Worm (Caenorhabditis elegans) whole organism, mixed stage, embryonic: ENCODE data around the gene W02D7.12.

Experiments
- M03D4.4 ChIP-seq: sonication (generic microtip); optimal IDR thresholded peaks from 2 replicates; lab custom pipeline; 2017; ENCODE audit warnings: mild to moderate bottlenecking, missing genetic modification characterization, missing compliant biosample characterization
- bed-3 ChIP-seq: fragments of 200-800 bp; sonication (Bioruptor generic); optimal IDR thresholded peaks from 3 replicates; lab custom pipeline; 2018; ENCODE audit warnings: mild to moderate bottlenecking, missing genetic modification characterization, moderate library complexity, missing compliant biosample characterization
- blmp-1 ChIP-seq: fragments of 150-350 bp; optimal IDR thresholded peaks from 2 replicates; lab custom pipeline; 2014; ENCODE audit warnings: missing biosample characterization, missing genetic modification characterization
- ceh-39 ChIP-seq: fragments of 150-350 bp; optimal IDR thresholded peaks from 2 replicates; lab custom pipeline; 2014; ENCODE audit warnings: missing biosample characterization, missing genetic modification characterization
- ceh-43 ChIP-seq: fragments of 200-800 bp; sonication (Bioruptor generic); optimal IDR thresholded peaks from 2 replicates; lab custom pipeline; 2018; ENCODE audit warnings: mild to moderate bottlenecking, missing genetic modification characterization, moderate library complexity, missing compliant biosample characterization
- ceh-83 ChIP-seq: fragments of 200-800 bp; sonication (Bioruptor generic); optimal IDR thresholded peaks from 2 replicates; lab custom pipeline; 2018; ENCODE audit warnings: mild to moderate bottlenecking, missing genetic modification characterization, missing compliant biosample characterization
- ces-1 ChIP-seq: fragments of 150-350 bp; optimal IDR thresholded peaks from 2 replicates; lab custom pipeline; 2014; ENCODE audit warnings: missing biosample characterization, missing genetic modification reagents, missing genetic modification characterization
- cnd-1 ChIP-seq: fragments of 200-800 bp; sonication (Bioruptor generic); optimal IDR thresholded peaks from 2 replicates; lab custom pipeline; 2018; ENCODE audit warnings: mild to moderate bottlenecking, missing genetic modification characterization, missing compliant biosample characterization
- drap-1 ChIP-seq: fragments of 200-800 bp; sonication (Bioruptor generic); optimal IDR thresholded peaks from 3 replicates; lab custom pipeline; 2018; ENCODE audit warnings: mild to moderate bottlenecking, missing genetic modification characterization, missing compliant biosample characterization
- elt-1 ChIP-seq: sonication (generic microtip); optimal IDR thresholded peaks from 2 replicates; lab custom pipeline; 2017; ENCODE audit warnings: missing genetic modification characterization, mild to moderate bottlenecking, missing compliant biosample characterization, antibody characterized with exemption, moderate library complexity, borderline replicate concordance; ENCODE audit not compliant: insufficient read depth
- elt-3 ChIP-seq: fragments of 150-350 bp; optimal IDR thresholded peaks from 2 replicates; lab custom pipeline; 2014; ENCODE audit warnings: missing biosample characterization, missing genetic modification characterization
- flh-1 ChIP-seq: fragments of 200-800 bp; sonication (Bioruptor generic); optimal IDR thresholded peaks from 2 replicates; lab custom pipeline; 2018; ENCODE audit warnings: mild to moderate bottlenecking, missing genetic modification characterization, moderate library complexity, missing compliant biosample characterization
- ham-2 ChIP-seq: fragments of 200-800 bp; sonication (Bioruptor generic); optimal IDR thresholded peaks from 2 replicates; lab custom pipeline; 2018; ENCODE audit warnings: mild to moderate bottlenecking, missing genetic modification characterization, missing compliant biosample characterization
- hlh-1 ChIP-seq: fragments of 150-350 bp; optimal IDR thresholded peaks from 2 replicates; lab custom pipeline; 2014; ENCODE audit warnings: missing biosample characterization, missing genetic modification reagents, missing genetic modification characterization
- lin-13 ChIP-seq: fragments of 150-350 bp; optimal IDR thresholded peaks from 2 replicates; lab custom pipeline; 2014; ENCODE audit warnings: missing biosample characterization, missing genetic modification characterization
- lin-32 ChIP-seq: fragments of 200-800 bp; sonication (Bioruptor generic); optimal IDR thresholded peaks from 2 replicates; lab custom pipeline; 2018; ENCODE audit warnings: mild to moderate bottlenecking, missing genetic modification characterization, missing compliant biosample characterization
- lsy-2 ChIP-seq: fragments of 150-350 bp; optimal IDR thresholded peaks from 2 replicates; lab custom pipeline; 2014; ENCODE audit warnings: missing biosample characterization, missing genetic modification characterization
- mab-5 ChIP-seq: fragments of 150-350 bp; optimal IDR thresholded peaks from 2 replicates; lab custom pipeline; 2014; ENCODE audit warnings: missing biosample characterization, missing genetic modification characterization
- mep-1 ChIP-seq: fragments of 150-350 bp; optimal IDR thresholded peaks from 2 replicates; lab custom pipeline; 2017; ENCODE audit warnings: missing biosample characterization, missing genetic modification reagents, missing genetic modification characterization, inconsistent platforms
- mls-2 ChIP-seq: sonication (generic microtip); optimal IDR thresholded peaks from 2 replicates; lab custom pipeline; 2016; ENCODE audit warnings: mild to moderate bottlenecking, missing genetic modification characterization, moderate library complexity, missing compliant biosample characterization
- nhr-12 ChIP-seq: fragments of 150-350 bp; optimal IDR thresholded peaks from 2 replicates; lab custom pipeline; 2014; ENCODE audit warnings: missing biosample characterization, missing genetic modification characterization
- nhr-237 ChIP-seq: fragments of 150-350 bp; optimal IDR thresholded peaks from 2 replicates; lab custom pipeline; 2014; ENCODE audit warnings: missing biosample characterization, missing genetic modification characterization
- nhr-28 ChIP-seq: fragments of 150-350 bp; optimal IDR thresholded peaks from 2 replicates; lab custom pipeline; 2014; ENCODE audit warnings: missing biosample characterization, missing genetic modification characterization
- nhr-76 ChIP-seq: sonication (generic microtip); optimal IDR thresholded peaks from 2 replicates; lab custom pipeline; 2017; ENCODE audit warnings: missing biosample characterization, missing genetic modification characterization
- sem-2 ChIP-seq: fragments of 200-800 bp; sonication (Bioruptor generic); optimal IDR thresholded peaks from 2 replicates; lab custom pipeline; 2018; ENCODE audit warnings: mild to moderate bottlenecking, missing genetic modification characterization, missing compliant biosample characterization
- snpc-4 ChIP-seq: fragments of 150-350 bp; optimal IDR thresholded peaks from 2 replicates; lab custom pipeline; 2014; ENCODE audit warnings: missing biosample characterization, missing genetic modification characterization
- sptf-1 ChIP-seq: sonication (generic microtip); optimal IDR thresholded peaks from 2 replicates; lab custom pipeline; 2017; ENCODE audit warnings: mild to moderate bottlenecking, missing genetic modification characterization, moderate library complexity, missing compliant biosample characterization
- tbx-8 ChIP-seq: fragments of 200-800 bp; sonication (Bioruptor generic); optimal IDR thresholded peaks from 2 replicates; lab custom pipeline; 2018; ENCODE audit warnings: mild to moderate bottlenecking, missing genetic modification characterization, moderate library complexity, missing compliant biosample characterization
- unc-120 ChIP-seq: sonication (generic microtip); optimal IDR thresholded peaks from 2 replicates; lab custom pipeline; 2017; ENCODE audit warnings: missing genetic modification characterization, missing compliant biosample characterization; ENCODE audit not compliant: poor library complexity, severe bottlenecking
- unc-62 ChIP-seq: fragments of 150-350 bp; optimal IDR thresholded peaks from 2 replicates; lab custom pipeline; 2014; ENCODE audit warnings: missing biosample characterization, missing genetic modification reagents, missing genetic modification characterization
- zip-8 ChIP-seq: fragments of 150-350 bp; optimal IDR thresholded peaks from 2 replicates; lab custom pipeline; 2014; ENCODE audit warnings: missing biosample characterization, missing genetic modification characterization
- ztf-11 ChIP-seq: fragments of 150-350 bp; optimal IDR thresholded peaks from 2 replicates; lab custom pipeline; 2014; ENCODE audit warnings: missing biosample characterization, missing genetic modification characterization

The W02D7.12 gene

ce11 chrV:8278830-8279229 lies 32.5 kb upstream of the W02D7.12 start, which contains the start of gene str-136:
Gene str-136 (minus strand): TSS chrV:8278930.
- TF ChIP-seq mls-2 (tag; lab: Kevin White, UChicago) (no peak), lin-32 (no peak), ceh-39 (tag; lab: Kevin White, UChicago) (no peak), ham-2 (no peak), blmp-1 (no peak), nhr-237 (no peak), nhr-12 (tag; lab: Kevin White, UChicago) (no peak), snpc-4 (tag; lab: Kevin White, UChicago) (no peak), mep-1 (no peak), flh-1 (GFP tag; lab: Kevin White, UChicago) (no peak), drap-1 (GFP tag; lab: Kevin White, UChicago) (no peak), nhr-76 (tag; lab: Kevin White, UChicago) (no peak), sptf-1 (no peak)

- TF ChIP-seq ceh-43 (GFP tag; lab: Kevin White, UChicago) (no peak), nhr-12 (tag; lab: Kevin White, UChicago) (no peak), nhr-76 (tag; lab: Kevin White, UChicago) (no peak), zip-8 (tag; lab: Kevin White, UChicago) (no peak), lin-13 (no peak), mep-1 (no peak), sem-2 (no peak), elt-1 (tag; lab: Kevin White, UChicago) (no peak), hlh-1 (tag; lab: Kevin White, UChicago) (no peak), elt-3 (tag; lab: Kevin White, UChicago) (no peak), M03D4.4 (tag; lab: Kevin White, UChicago) (no peak), ceh-39 (tag; lab: Kevin White, UChicago) (no peak), snpc-4 (tag; lab: Kevin White, UChicago) (no peak), mab-5 (no peak), mls-2 (tag; lab: Kevin White, UChicago) (no peak), tbx-8 (GFP tag; lab: Kevin White, UChicago) (no peak), bed-3 (GFP tag; lab: Kevin White, UChicago) (no peak), lin-32 (no peak), ham-2 (no peak), blmp-1 (no peak)
Observed at ce11 chrV:8280770-8281169, 30.5 kb upstream of the W02D7.12 start, which contains the start of gene str-135. Gene str-135 (minus strand): TSS chrV:8280870.

ce11 chrV:8281646-8282045 lies 29.7 kb upstream of the W02D7.12 start:
- TF ChIP-seq lsy-2 = no peak
- no peak for TF ChIP-seq ham-2
- TF ChIP-seq elt-1 (tag; lab: Kevin White, UChicago) = no peak
- TF ChIP-seq snpc-4 (tag; lab: Kevin White, UChicago) = no peak
- TF ChIP-seq ceh-83 = no peak
- TF ChIP-seq, all 35 proteins: peak for 0

ce11 chrV:8282933-8283332 lies 28.4 kb upstream of the W02D7.12 start:
- no peak for TF ChIP-seq flh-1 (GFP tag; lab: Kevin White, UChicago)
- no peak for TF ChIP-seq unc-62 (GFP tag; lab: Kevin White, UChicago)
- TF ChIP-seq lin-32 = no peak
- TF ChIP-seq nhr-237 = no peak
- no peak for TF ChIP-seq ceh-83
- no peak for TF ChIP-seq mab-5
- no peak for TF ChIP-seq zip-8 (tag; lab: Kevin White, UChicago)
- no peak for TF ChIP-seq bed-3 (GFP tag; lab: Kevin White, UChicago)
- no peak for TF ChIP-seq cnd-1 (tag; lab: Kevin White, UChicago)
- TF ChIP-seq ceh-43 (GFP tag; lab: Kevin White, UChicago) = no peak
- no peak for TF ChIP-seq nhr-28 (tag; lab: Kevin White, UChicago)
- TF ChIP-seq drap-1 (GFP tag; lab: Kevin White, UChicago) = no peak
- no peak for TF ChIP-seq hlh-1 (tag; lab: Kevin White, UChicago)
- TF ChIP-seq blmp-1 = no peak
- no peak for TF ChIP-seq elt-3 (tag; lab: Kevin White, UChicago)

ce11 chrV:8284800-8285199 lies 26.5 kb upstream of the W02D7.12 start, which contains the start of gene slc-17.5:
Gene slc-17.5 (minus strand): TSS chrV:8284900.
- TF ChIP-seq lin-13 = no peak
- no peak for TF ChIP-seq zip-8 (tag; lab: Kevin White, UChicago)

- TF ChIP-seq M03D4.4 (tag; lab: Kevin White, UChicago) (no peak), ceh-39 (tag; lab: Kevin White, UChicago) (no peak), unc-62 (GFP tag; lab: Kevin White, UChicago) (no peak), ces-1 (no peak), blmp-1 (no peak), sem-2 (no peak), flh-1 (GFP tag; lab: Kevin White, UChicago) (no peak), nhr-237 (no peak), unc-120 (tag; lab: Kevin White, UChicago) (no peak), snpc-4 (tag; lab: Kevin White, UChicago) (no peak), elt-1 (tag; lab: Kevin White, UChicago) (no peak), mep-1 (no peak), bed-3 (GFP tag; lab: Kevin White, UChicago) (no peak), ceh-43 (GFP tag; lab: Kevin White, UChicago) (no peak), nhr-28 (tag; lab: Kevin White, UChicago) (no peak), ztf-11 (tag; lab: Kevin White, UChicago) (no peak), ceh-83 (no peak), mab-5 (no peak), mls-2 (tag; lab: Kevin White, UChicago) (no peak), elt-3 (tag; lab: Kevin White, UChicago) (no peak)
- TF ChIP-seq, all 35 proteins: peak for 0
Observed at ce11 chrV:8285455-8285854, 25.9 kb upstream of the W02D7.12 start.
